Worm (Caenorhabditis elegans): ENCODE data around the gene cdr-3.

DNA sequence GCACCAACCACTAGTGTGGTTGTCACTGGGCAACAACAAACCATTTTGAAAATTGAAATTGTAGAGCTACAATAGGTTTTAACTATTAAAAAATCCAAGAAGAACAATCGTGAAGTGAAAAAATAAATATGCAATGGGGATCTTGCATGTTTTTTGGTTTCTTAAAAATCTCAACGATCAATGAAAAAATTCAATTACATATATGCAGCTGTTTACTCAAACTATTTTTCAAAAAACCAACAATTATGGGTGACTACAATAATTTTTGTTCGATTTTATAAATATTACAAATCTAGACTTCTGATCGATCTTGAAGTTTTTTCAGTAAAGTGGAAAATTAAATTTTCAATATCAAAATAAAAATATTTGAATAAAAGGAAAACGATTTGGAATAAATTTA, 8.7 kb downstream of the cdr-3 start, which contains the start of gene cdr-4:
- TF ChIP-seq flt-1 (GFP tag; IDR thresholded peaks at IDR 0.05) (no peak), T22C8.4 (GFP tag; IDR thresholded peaks at IDR 0.05) (no peak), ref-1 (GFP tag; conservative IDR thresholded peaks at IDR 0.05) (no peak), tab-1 (GFP tag; IDR thresholded peaks at IDR 0.05) (no peak), ztf-23 (GFP tag; IDR thresholded peaks at IDR 0.05) (no peak)
